Fruit fly (Drosophila melanogaster) whole organism, prepupa: ENCODE data around the gene CG15282.

Source experiments
- Blimp-1 ChIP-seq: fragments of 200-800 bp; sonication (Bioruptor generic); optimal IDR thresholded peaks from 3 replicates; lab custom pipeline; 2017; ENCODE audit warnings: missing biosample characterization, missing genetic modification characterization, mild to moderate bottlenecking, moderate library complexity, missing genetic modification reagents
- CG10631 ChIP-seq: fragments of 200-800 bp; sonication (Bioruptor generic); optimal IDR thresholded peaks from 2 replicates; lab custom pipeline; 2016; ENCODE audit warnings: missing biosample characterization, missing genetic modification characterization
- CG15336 ChIP-seq: fragments of 200-800 bp; sonication (Bioruptor generic); IDR thresholded peaks from 2 replicates; pipeline ENCODE4 v1.3.6; 2022; ENCODE audit warnings: missing biosample characterization, missing genetic modification characterization
- CG1621 ChIP-seq: fragments of 200-800 bp; sonication (Bioruptor generic); optimal IDR thresholded peaks from 3 replicates; lab custom pipeline; 2018; ENCODE audit warnings: missing biosample characterization, mild to moderate bottlenecking, missing genetic modification characterization
- CG3032 ChIP-seq: fragments of 200-800 bp; optimal IDR thresholded peaks from 2 replicates; lab custom pipeline; 2019; ENCODE audit warnings: missing biosample characterization, mild to moderate bottlenecking, missing genetic modification characterization, moderate library complexity
- CG6276 ChIP-seq: fragments of 200-800 bp; sonication (Bioruptor generic); optimal IDR thresholded peaks from 2 replicates; lab custom pipeline; 2017; ENCODE audit warnings: missing biosample characterization, mild to moderate bottlenecking, missing genetic modification characterization
- CG8632 ChIP-seq: fragments of 200-800 bp; sonication (Bioruptor generic); optimal IDR thresholded peaks from 3 replicates; lab custom pipeline; 2016; ENCODE audit warnings: missing biosample characterization, missing genetic modification characterization
- Gug ChIP-seq: fragments of 200-800 bp; sonication (Bioruptor generic); IDR thresholded peaks from 2 replicates; pipeline ENCODE4 v1.3.6; 2022; ENCODE audit warnings: missing biosample characterization, missing genetic modification characterization
- Met ChIP-seq: fragments of 200-800 bp; sonication (Bioruptor generic); optimal IDR thresholded peaks from 3 replicates; lab custom pipeline; 2016; ENCODE audit warnings: missing biosample characterization, missing genetic modification characterization
- net ChIP-seq: fragments of 200-800 bp; sonication (Bioruptor generic); optimal IDR thresholded peaks from 3 replicates; lab custom pipeline; 2016; ENCODE audit warnings: missing biosample characterization, missing genetic modification characterization
- spab ChIP-seq: fragments of 200-800 bp; sonication (Bioruptor generic); optimal IDR thresholded peaks from 2 replicates; lab custom pipeline; 2017; ENCODE audit warnings: missing biosample characterization, mild to moderate bottlenecking, missing genetic modification characterization, missing genetic modification reagents

DNA sequence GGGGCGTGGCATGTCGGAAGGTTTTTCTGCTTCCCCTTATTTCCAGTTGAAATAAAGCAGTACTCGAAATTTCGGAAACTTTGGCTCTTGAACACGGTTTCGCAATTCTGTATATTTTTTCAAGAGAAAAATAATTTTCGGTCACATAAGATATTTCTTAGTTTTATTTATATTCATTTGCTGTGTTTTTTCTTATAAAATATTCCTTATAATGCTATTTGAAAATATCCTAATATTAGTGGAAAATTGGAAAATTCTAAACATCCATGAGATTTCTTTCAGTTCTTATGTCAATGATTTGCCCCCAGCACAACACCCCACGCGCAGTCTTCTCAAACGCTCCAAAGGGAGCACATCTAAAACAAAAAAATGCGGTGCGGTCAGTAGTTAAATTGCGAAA, 48.2 kb downstream of the CG15282 start, which contains the start of gene CG4691:
- no peak for TF ChIP-seq CG8632 (GFP tag; lab: Kevin White, UChicago)
- TF ChIP-seq Met: no peak
- TF ChIP-seq net (GFP tag; lab: Kevin White, UChicago): no peak
- TF ChIP-seq CG15336 (GFP tag; lab: Robert Waterston, UW): no peak
- TF ChIP-seq CG6276 (GFP tag; lab: Kevin White, UChicago): no peak
- TF ChIP-seq spab (GFP tag; lab: Kevin White, UChicago): no peak
- no peak for TF ChIP-seq CG3032
- TF ChIP-seq Gug (GFP tag; lab: Robert Waterston, UW): no peak
- TF ChIP-seq CG10631: no peak
- TF ChIP-seq CG1621 (tag; lab: Kevin White, UChicago): no peak
- no peak for TF ChIP-seq Blimp-1 (GFP tag; lab: Kevin White, UChicago)
